Worm (Caenorhabditis elegans): ENCODE data around the gene egg-1.

Gene egg-1

DNA sequence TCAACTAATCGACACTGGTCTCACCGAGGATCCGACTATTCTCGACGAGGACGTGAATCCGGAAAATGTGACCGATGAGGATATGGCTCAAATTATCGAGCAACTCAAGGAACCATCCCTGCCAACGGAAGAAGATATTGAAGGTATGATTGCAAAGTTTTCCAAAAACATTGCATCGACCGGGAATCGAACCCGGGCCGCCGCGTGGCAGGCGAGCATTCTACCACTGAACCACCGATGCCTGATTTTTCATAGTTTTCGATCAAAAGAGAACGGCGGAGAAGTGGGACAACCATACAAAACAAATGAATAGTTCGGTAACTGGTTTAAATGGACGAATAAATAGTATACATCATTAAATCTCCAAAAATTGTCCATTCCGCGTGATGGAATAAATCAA lies 33.9 kb downstream of the egg-1 start (continued):
- TF ChIP-seq mel-28 (tag; optimal IDR thresholded peaks at IDR 0.05; ENCODE audit: borderline replicate concordance) (no peak), C06A6.2 (GFP tag; conservative IDR thresholded peaks at IDR 0.05) (no peak; the same call in 1 of the 2 replicates), ztf-18 (tag; optimal IDR thresholded peaks at IDR 0.05) (peak; percentile 70), hmg-20 (GFP tag; IDR thresholded peaks at IDR 0.05) (no peak), attf-6 (GFP tag; IDR thresholded peaks at IDR 0.05) (no peak), bed-1 (GFP tag; IDR thresholded peaks at IDR 0.05) (no peak), lin-35 (GFP tag; optimal IDR thresholded peaks at IDR 0.05) (no peak), K11D2.4 (GFP tag; IDR thresholded peaks at IDR 0.05) (no peak), madf-3 (GFP tag; IDR thresholded peaks at IDR 0.05) (no peak), dpff-1 (tag; optimal IDR thresholded peaks at IDR 0.05) (no peak), B0019.2 (GFP tag; conservative IDR thresholded peaks at IDR 0.05) (no peak), sptf-2 (GFP tag; optimal IDR thresholded peaks at IDR 0.05) (no peak), cebp-2 (GFP tag; IDR thresholded peaks at IDR 0.05) (no peak), ztf-22 (GFP tag; optimal IDR thresholded peaks at IDR 0.05) (no peak), rpc-1 (optimal IDR thresholded peaks at IDR 0.05) (peak; percentile 77), rpc-1 (tag; optimal IDR thresholded peaks at IDR 0.05) (peak; percentile 87), nhr-90 (tag; optimal IDR thresholded peaks at IDR 0.05) (peak; percentile 50), snpc-1.3 (tag; optimal IDR thresholded peaks at IDR 0.05; ENCODE audit: insufficient read depth) (peak; percentile 75), unc-130 (GFP tag; optimal IDR thresholded peaks at IDR 0.05) (no peak), hlh-26 (GFP tag; conservative IDR thresholded peaks at IDR 0.05) (no peak), ceh-40 (GFP tag; IDR thresholded peaks at IDR 0.05) (0 out of 2 replicates have a peak, but pooled peaks have one; percentile 50), ztf-28 (GFP tag; IDR thresholded peaks at IDR 0.05) (no peak), egl-18 (GFP tag; IDR thresholded peaks at IDR 0.05) (no peak), Y95B8A.8 (GFP tag; IDR thresholded peaks at IDR 0.05) (0 out of 2 replicates have a peak, but pooled peaks have one; percentile 21), snpc-3.4 (tag; optimal IDR thresholded peaks at IDR 0.05) (peak; percentile 64), ztf-3 (GFP tag; optimal IDR thresholded peaks at IDR 0.05) (no peak), nhr-80 (tag; optimal IDR thresholded peaks at IDR 0.05) (peak; percentile 17), ceh-91 (GFP tag; IDR thresholded peaks at IDR 0.05) (no peak), nhr-179 (tag; optimal IDR thresholded peaks at IDR 0.05) (no peak), ZK185.1 (tag; optimal IDR thresholded peaks at IDR 0.05; ENCODE audit: poor library complexity, severe bottlenecking) (peak; percentile 52), ztf-6 (GFP tag; IDR thresholded peaks at IDR 0.05) (no peak), tbp1 (GFP tag; optimal IDR thresholded peaks at IDR 0.05) (peak; percentile 90), lsl-1 (GFP tag; optimal IDR thresholded peaks at IDR 0.05) (peak; percentile 51), hrde-1 (tag; optimal IDR thresholded peaks at IDR 0.05; ENCODE audit: borderline replicate concordance) (peak; percentile 21), ceh-27 (GFP tag; optimal IDR thresholded peaks at IDR 0.05) (no peak), lin-26 (GFP tag; IDR thresholded peaks at IDR 0.05) (peak; percentile 92), madf-8 (GFP tag; conservative IDR thresholded peaks at IDR 0.05) (no peak), B0336.3 (GFP tag; IDR thresholded peaks at IDR 0.05) (0 out of 2 replicates have a peak, but pooled peaks have one; percentile 49), madf-10 (tag; optimal IDR thresholded peaks at IDR 0.05) (peak; percentile 48), T07F8.4 (tag; optimal IDR thresholded peaks at IDR 0.05) (peak; percentile 51), ets-4 (GFP tag; optimal IDR thresholded peaks at IDR 0.05) (no peak), F23B12.7 (tag; optimal IDR thresholded peaks at IDR 0.05; ENCODE audit: insufficient read depth) (peak; percentile 80), gei-17 (GFP tag; optimal IDR thresholded peaks at IDR 0.05) (no peak), Y56A3A.18 (GFP tag; IDR thresholded peaks at IDR 0.05) (0 out of 2 replicates have a peak, but pooled peaks have one; percentile 44), cebp-1 (GFP tag; IDR thresholded peaks at IDR 0.05) (no peak), cebp-1 (tag; optimal IDR thresholded peaks at IDR 0.05) (peak; percentile 31), nfyb-1 (GFP tag; IDR thresholded peaks at IDR 0.05) (peak; percentile 68), attf-3 (GFP tag; conservative IDR thresholded peaks at IDR 0.05) (0 out of 2 replicates have a peak, but pooled peaks have one; percentile 24)
